1 fruit fly cellular context compared by ENCODE assay signal in the genomic region with DNA sequence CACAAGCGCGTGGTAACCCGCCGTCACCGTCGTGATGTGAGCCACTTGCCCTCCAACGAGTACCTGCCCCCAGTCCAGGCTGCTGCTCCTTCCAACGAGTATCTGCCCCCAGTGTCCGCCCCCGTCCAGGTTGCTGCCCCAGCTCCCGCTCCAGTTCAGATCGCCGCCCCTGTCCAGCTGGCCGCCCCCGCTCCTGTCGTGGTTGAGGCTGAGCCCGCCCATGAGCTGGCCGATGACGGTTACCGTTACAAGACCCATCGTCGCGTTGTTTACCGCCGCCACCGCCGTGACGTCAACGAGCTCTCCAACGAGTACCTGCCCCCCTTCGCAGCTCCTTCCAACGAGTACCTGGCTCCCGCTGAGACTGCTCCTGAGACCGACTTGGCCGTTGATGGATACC.
TF ChIP-seq lines count a peak whose summit lies in the region.

No protein-coding gene starts in this region.

TF ChIP-seq in whole organism, embryonic, 481 proteins besides CTCF, POLR2A, EP300 and RAD21 (continued from another document and continues in another):
- TF ChIP-seq CG11456 (GFP tag; IDR thresholded peaks at IDR 0.05; lab: Robert Waterston, UW), result no peak
- no peak for TF ChIP-seq CG18599 (GFP tag; optimal IDR thresholded peaks at IDR 0.05; lab: Kevin White, UChicago)
- no peak for TF ChIP-seq row (GFP tag; IDR thresholded peaks at IDR 0.05; lab: Robert Waterston, UW)
- no peak for TF ChIP-seq MBD-R2 (GFP tag; IDR thresholded peaks at IDR 0.05; lab: Robert Waterston, UW)
- no peak for TF ChIP-seq dmrt99B (tag; optimal IDR thresholded peaks at IDR 0.05; lab: Kevin White, UChicago)
- TF ChIP-seq Jarid2 (GFP tag; optimal IDR thresholded peaks at IDR 0.05; lab: Kevin White, UChicago), result no peak
- TF ChIP-seq ato (GFP tag; IDR thresholded peaks at IDR 0.05; lab: Robert Waterston, UW; ENCODE audit: partially characterized antibody), result no peak
- TF ChIP-seq CG10959 (GFP tag; IDR thresholded peaks at IDR 0.05; lab: Robert Waterston, UW), result peak; percentile 65
- no peak for TF ChIP-seq ap (GFP tag; IDR thresholded peaks at IDR 0.05; lab: Robert Waterston, UW)
- TF ChIP-seq CG3163 (GFP tag; optimal IDR thresholded peaks at IDR 0.05; lab: Kevin White, UChicago), result no peak
- no peak for TF ChIP-seq Sox100B (GFP tag; optimal IDR thresholded peaks at IDR 0.05; lab: Kevin White, UChicago)
- no peak for TF ChIP-seq aop (GFP tag; IDR thresholded peaks at IDR 0.05; lab: Robert Waterston, UW)
- no peak for TF ChIP-seq HmgD (GFP tag; optimal IDR thresholded peaks at IDR 0.05; lab: Kevin White, UChicago)
- TF ChIP-seq Dek (tag; optimal IDR thresholded peaks at IDR 0.05; lab: Kevin White, UChicago), result no peak
- TF ChIP-seq Optix (GFP tag; IDR thresholded peaks at IDR 0.05; lab: Robert Waterston, UW), result no peak
- no peak for TF ChIP-seq tup (GFP tag; optimal IDR thresholded peaks at IDR 0.05; lab: Kevin White, UChicago)
- peak; percentile 40; the same call in 1 of the 2 replicates for TF ChIP-seq CG6272 (GFP tag; IDR thresholded peaks at IDR 0.05; lab: Robert Waterston, UW)
- TF ChIP-seq D19B (GFP tag; optimal IDR thresholded peaks at IDR 0.05; lab: Kevin White, UChicago), result no peak
- TF ChIP-seq bowl (GFP tag; IDR thresholded peaks at IDR 0.05; lab: Robert Waterston, UW), result no peak; the same call in 1 of the 2 replicates
- peak; percentile 61; the same call in 1 of the 2 replicates for TF ChIP-seq CG11085 (GFP tag; IDR thresholded peaks at IDR 0.05; lab: Robert Waterston, UW)
- no peak for TF ChIP-seq CG6791 (GFP tag; IDR thresholded peaks at IDR 0.05; lab: Robert Waterston, UW; ENCODE audit: partially characterized antibody)
- TF ChIP-seq Aef1 (GFP tag; IDR thresholded peaks at IDR 0.05; lab: Robert Waterston, UW), result 0 out of 3 replicates have a peak, but pooled peaks have one; percentile 10
- TF ChIP-seq crc (GFP tag; optimal IDR thresholded peaks at IDR 0.05; lab: Kevin White, UChicago), result no peak
- TF ChIP-seq dati (GFP tag; IDR thresholded peaks at IDR 0.05; lab: Robert Waterston, UW), result no peak
- TF ChIP-seq CG9215 (GFP tag; IDR thresholded peaks at IDR 0.05; lab: Robert Waterston, UW), result peak; percentile 12; the same call in 1 of the 2 replicates
- TF ChIP-seq CG1024 (GFP tag; IDR thresholded peaks at IDR 0.05; lab: Robert Waterston, UW), result no peak
- no peak for TF ChIP-seq CG2678 (tag; optimal IDR thresholded peaks at IDR 0.05; lab: Kevin White, UChicago)
- TF ChIP-seq Nf-YA (GFP tag; IDR thresholded peaks at IDR 0.05; lab: Robert Waterston, UW), result no peak
- TF ChIP-seq CG10654 (GFP tag; optimal IDR thresholded peaks at IDR 0.05; lab: Kevin White, UChicago), result no peak
- no peak for TF ChIP-seq Doc3 (GFP tag; IDR thresholded peaks at IDR 0.05; lab: Robert Waterston, UW; ENCODE audit: partially characterized antibody)
- TF ChIP-seq NfI (GFP tag; optimal IDR thresholded peaks at IDR 0.05; lab: Kevin White, UChicago), result no peak
- TF ChIP-seq al (GFP tag; IDR thresholded peaks at IDR 0.05; lab: Robert Waterston, UW), result 0 out of 2 replicates have a peak, but pooled peaks have one; percentile 4
- TF ChIP-seq unc-4 (GFP tag; IDR thresholded peaks at IDR 0.05; lab: Robert Waterston, UW; ENCODE audit: partially characterized antibody), result no peak
- peak; percentile 5; the same call in 1 of the 2 replicates for TF ChIP-seq CG14014 (GFP tag; IDR thresholded peaks at IDR 0.05; lab: Robert Waterston, UW)
- no peak for TF ChIP-seq oc (tag; optimal IDR thresholded peaks at IDR 0.05; lab: Kevin White, UChicago)
- no peak for TF ChIP-seq pnt (GFP tag; optimal IDR thresholded peaks at IDR 0.05; lab: Kevin White, UChicago)
- no peak for TF ChIP-seq CG6689 (GFP tag; IDR thresholded peaks at IDR 0.05; lab: Robert Waterston, UW)
- TF ChIP-seq CG11696 (GFP tag; IDR thresholded peaks at IDR 0.05; lab: Robert Waterston, UW), result no peak
- TF ChIP-seq CG13894 (tag; optimal IDR thresholded peaks at IDR 0.05; lab: Kevin White, UChicago), result no peak
- no peak for TF ChIP-seq Sin3A (optimal IDR thresholded peaks at IDR 0.05; lab: Kevin White, UChicago)
- TF ChIP-seq CG16815 (GFP tag; optimal IDR thresholded peaks at IDR 0.05; lab: Kevin White, UChicago), result no peak
- TF ChIP-seq pita (GFP tag; optimal IDR thresholded peaks at IDR 0.05; lab: Kevin White, UChicago), result no peak
- no peak for TF ChIP-seq CG15011 (GFP tag; optimal IDR thresholded peaks at IDR 0.05; lab: Kevin White, UChicago)
- 0 out of 2 replicates have a peak, but pooled peaks have one; percentile 12 for TF ChIP-seq Ptx1 (GFP tag; IDR thresholded peaks at IDR 0.05; lab: Robert Waterston, UW)
- TF ChIP-seq sob (GFP tag; IDR thresholded peaks at IDR 0.05; lab: Robert Waterston, UW), result 0 out of 2 replicates have a peak, but pooled peaks have one; percentile 9
- no peak for TF ChIP-seq CG11560 (tag; IDR thresholded peaks at IDR 0.05; lab: Robert Waterston, UW)
- TF ChIP-seq her (GFP tag; optimal IDR thresholded peaks at IDR 0.05; lab: Kevin White, UChicago), result no peak
- no peak for TF ChIP-seq CG2116 (GFP tag; optimal IDR thresholded peaks at IDR 0.05; lab: Kevin White, UChicago)
- TF ChIP-seq run (tag; optimal IDR thresholded peaks at IDR 0.05; lab: Kevin White, UChicago), result no peak
- no peak for TF ChIP-seq CG4328 (GFP tag; optimal IDR thresholded peaks at IDR 0.05; lab: Kevin White, UChicago)
- TF ChIP-seq Hmx (GFP tag; optimal IDR thresholded peaks at IDR 0.05; lab: Kevin White, UChicago), result no peak
- no peak for TF ChIP-seq inv (GFP tag; IDR thresholded peaks at IDR 0.05; lab: Robert Waterston, UW; ENCODE audit: partially characterized antibody)
- TF ChIP-seq CG12236 (GFP tag; optimal IDR thresholded peaks at IDR 0.05; lab: Kevin White, UChicago), result no peak
- no peak for TF ChIP-seq luna (GFP tag; optimal IDR thresholded peaks at IDR 0.05; lab: Kevin White, UChicago)
- 0 out of 2 replicates have a peak, but pooled peaks have one; percentile 5 for TF ChIP-seq CG14441 (GFP tag; IDR thresholded peaks at IDR 0.05; lab: Robert Waterston, UW)
- no peak for TF ChIP-seq CG8359 (GFP tag; optimal IDR thresholded peaks at IDR 0.05; lab: Kevin White, UChicago; ENCODE audit: borderline replicate concordance)
- no peak for TF ChIP-seq CG13287 (GFP tag; IDR thresholded peaks at IDR 0.05; lab: Robert Waterston, UW; ENCODE audit: partially characterized antibody)
- peak; percentile 23; the same call in 1 of the 2 replicates for TF ChIP-seq sisA (GFP tag; IDR thresholded peaks at IDR 0.05; lab: Robert Waterston, UW)
- no peak for TF ChIP-seq CG17612 (GFP tag; IDR thresholded peaks at IDR 0.05; lab: Robert Waterston, UW)
- no peak for TF ChIP-seq CG9817 (tag; optimal IDR thresholded peaks at IDR 0.05; lab: Kevin White, UChicago)
- TF ChIP-seq mld (GFP tag; IDR thresholded peaks at IDR 0.05; lab: Robert Waterston, UW; ENCODE audit: partially characterized antibody), result 0 out of 3 replicates have a peak, but pooled peaks have one; percentile 36
- TF ChIP-seq CG12219 (GFP tag; optimal IDR thresholded peaks at IDR 0.05; lab: Kevin White, UChicago), result no peak
- TF ChIP-seq tio (GFP tag; optimal IDR thresholded peaks at IDR 0.05; lab: Kevin White, UChicago), result no peak
- peak; percentile 50; the same call in 1 of the 2 replicates for TF ChIP-seq CG9932 (GFP tag; IDR thresholded peaks at IDR 0.05; lab: Robert Waterston, UW)
- TF ChIP-seq Xrp1 (GFP tag; IDR thresholded peaks at IDR 0.05; lab: Robert Waterston, UW), result no peak
- no peak for TF ChIP-seq CG7987 (GFP tag; optimal IDR thresholded peaks at IDR 0.05; lab: Kevin White, UChicago)
- no peak for TF ChIP-seq bab2 (GFP tag; optimal IDR thresholded peaks at IDR 0.05; lab: Kevin White, UChicago)
- TF ChIP-seq CG2889 (GFP tag; IDR thresholded peaks at IDR 0.05; lab: Robert Waterston, UW), result no peak
- no peak for TF ChIP-seq Elba2 (GFP tag; optimal IDR thresholded peaks at IDR 0.05; lab: Kevin White, UChicago)
- no peak for TF ChIP-seq gem (tag; optimal IDR thresholded peaks at IDR 0.05; lab: Kevin White, UChicago)
- no peak for TF ChIP-seq D (optimal IDR thresholded peaks at IDR 0.05; lab: Kevin White, UChicago)
- no peak for TF ChIP-seq D (GFP tag; optimal IDR thresholded peaks at IDR 0.05; lab: Kevin White, UChicago)
- no peak for TF ChIP-seq CG6683 (GFP tag; optimal IDR thresholded peaks at IDR 0.05; lab: Kevin White, UChicago)
- peak; percentile 24; the same call in 1 of the 2 replicates for TF ChIP-seq ssp (GFP tag; IDR thresholded peaks at IDR 0.05; lab: Robert Waterston, UW)
- no peak for TF ChIP-seq CG31441 (GFP tag; IDR thresholded peaks at IDR 0.05; lab: Robert Waterston, UW)
- no peak for TF ChIP-seq CG8089 (GFP tag; optimal IDR thresholded peaks at IDR 0.05; lab: Kevin White, UChicago)
- no peak for TF ChIP-seq CG12391 (tag; optimal IDR thresholded peaks at IDR 0.05; lab: Kevin White, UChicago)
- peak; percentile 30; the same call in 1 of the 2 replicates for TF ChIP-seq rib (GFP tag; IDR thresholded peaks at IDR 0.05; lab: Robert Waterston, UW)
- TF ChIP-seq CG10543 (GFP tag; optimal IDR thresholded peaks at IDR 0.05; lab: Kevin White, UChicago), result no peak
- TF ChIP-seq CG17568 (GFP tag; optimal IDR thresholded peaks at IDR 0.05; lab: Kevin White, UChicago), result no peak
- no peak for TF ChIP-seq CG8281 (tag; optimal IDR thresholded peaks at IDR 0.05; lab: Kevin White, UChicago)
- TF ChIP-seq ci (GFP tag; IDR thresholded peaks at IDR 0.05; lab: Robert Waterston, UW), result no peak
- no peak for TF ChIP-seq crp (GFP tag; optimal IDR thresholded peaks at IDR 0.05; lab: Kevin White, UChicago)
- no peak for TF ChIP-seq BEAF-32 (GFP tag; optimal IDR thresholded peaks at IDR 0.05; lab: Kevin White, UChicago)
- TF ChIP-seq CG18619 (GFP tag; optimal IDR thresholded peaks at IDR 0.05; lab: Kevin White, UChicago), result no peak
- no peak for TF ChIP-seq CG10321 (GFP tag; IDR thresholded peaks at IDR 0.05; lab: Robert Waterston, UW)
- TF ChIP-seq E2f2 (GFP tag; IDR thresholded peaks at IDR 0.05; lab: Robert Waterston, UW), result no peak
- TF ChIP-seq CG15479 (GFP tag; optimal IDR thresholded peaks at IDR 0.05; lab: Kevin White, UChicago), result no peak
- TF ChIP-seq CG3995 (GFP tag; optimal IDR thresholded peaks at IDR 0.05; lab: Kevin White, UChicago), result no peak
- no peak for TF ChIP-seq ewg (GFP tag; optimal IDR thresholded peaks at IDR 0.05; lab: Kevin White, UChicago)
- TF ChIP-seq CG5180 (GFP tag; optimal IDR thresholded peaks at IDR 0.05; lab: Kevin White, UChicago), result no peak
- no peak for TF ChIP-seq sens-2 (GFP tag; IDR thresholded peaks at IDR 0.05; lab: Robert Waterston, UW)
- TF ChIP-seq Awh (GFP tag; IDR thresholded peaks at IDR 0.05; lab: Robert Waterston, UW), result no peak
- TF ChIP-seq Side (GFP tag; optimal IDR thresholded peaks at IDR 0.05; lab: Kevin White, UChicago), result no peak
- TF ChIP-seq NFAT (GFP tag; IDR thresholded peaks at IDR 0.05; lab: Robert Waterston, UW), result no peak
- no peak for TF ChIP-seq sna (GFP tag; IDR thresholded peaks at IDR 0.05; lab: Robert Waterston, UW; ENCODE audit: partially characterized antibody)
- TF ChIP-seq Neu2 (GFP tag; optimal IDR thresholded peaks at IDR 0.05; lab: Kevin White, UChicago; ENCODE audit: borderline replicate concordance), result no peak
- TF ChIP-seq CG7963 (GFP tag; IDR thresholded peaks at IDR 0.05; lab: Robert Waterston, UW; ENCODE audit: partially characterized antibody), result 0 out of 3 replicates have a peak, but pooled peaks have one; percentile 29
- no peak for TF ChIP-seq vvl (GFP tag; IDR thresholded peaks at IDR 0.05; lab: Robert Waterston, UW)
- TF ChIP-seq CG2129 (GFP tag; IDR thresholded peaks at IDR 0.05; lab: Robert Waterston, UW; ENCODE audit: partially characterized antibody), result no peak
- no peak for TF ChIP-seq tin (GFP tag; optimal IDR thresholded peaks at IDR 0.05; lab: Kevin White, UChicago)
- no peak for TF ChIP-seq sr (GFP tag; IDR thresholded peaks at IDR 0.05; lab: Robert Waterston, UW)
- TF ChIP-seq CG11247 (GFP tag; IDR thresholded peaks at IDR 0.05; lab: Robert Waterston, UW), result no peak
- no peak for TF ChIP-seq CG14860 (GFP tag; IDR thresholded peaks at IDR 0.05; lab: Robert Waterston, UW; ENCODE audit: partially characterized antibody)
- TF ChIP-seq dimm (GFP tag; IDR thresholded peaks at IDR 0.05; lab: Robert Waterston, UW), result 0 out of 2 replicates have a peak, but pooled peaks have one; percentile 8
- no peak for TF ChIP-seq CG17186 (GFP tag; optimal IDR thresholded peaks at IDR 0.05; lab: Kevin White, UChicago)
- no peak for TF ChIP-seq CG8924 (tag; optimal IDR thresholded peaks at IDR 0.05; lab: Kevin White, UChicago)
- TF ChIP-seq Gsc (GFP tag; IDR thresholded peaks at IDR 0.05; lab: Robert Waterston, UW), result no peak; the same call in 1 of the 2 replicates
- TF ChIP-seq CG3281 (GFP tag; optimal IDR thresholded peaks at IDR 0.05; lab: Kevin White, UChicago), result no peak
- no peak for TF ChIP-seq Dbx (GFP tag; IDR thresholded peaks at IDR 0.05; lab: Robert Waterston, UW)
- no peak for TF ChIP-seq Dip2 (GFP tag; IDR thresholded peaks at IDR 0.05; lab: Robert Waterston, UW)
- TF ChIP-seq CG12769 (tag; optimal IDR thresholded peaks at IDR 0.05; lab: Kevin White, UChicago), result peak; percentile 20
- TF ChIP-seq Dp (GFP tag; optimal IDR thresholded peaks at IDR 0.05; lab: Kevin White, UChicago), result no peak
- TF ChIP-seq chif (GFP tag; optimal IDR thresholded peaks at IDR 0.05; lab: Kevin White, UChicago), result no peak
- no peak for TF ChIP-seq CG1832 (GFP tag; optimal IDR thresholded peaks at IDR 0.05; lab: Kevin White, UChicago)
- no peak for TF ChIP-seq CG43689 (GFP tag; IDR thresholded peaks at IDR 0.05; lab: Robert Waterston, UW)
- TF ChIP-seq Adf1 (GFP tag; IDR thresholded peaks at IDR 0.05; lab: Robert Waterston, UW), result no peak
- no peak for TF ChIP-seq CG7928 (GFP tag; optimal IDR thresholded peaks at IDR 0.05; lab: Kevin White, UChicago)
- no peak for TF ChIP-seq Fer3 (tag; optimal IDR thresholded peaks at IDR 0.05; lab: Kevin White, UChicago)
- no peak for TF ChIP-seq Lhr (GFP tag; optimal IDR thresholded peaks at IDR 0.05; lab: Kevin White, UChicago)
- TF ChIP-seq ase (GFP tag; IDR thresholded peaks at IDR 0.05; lab: Robert Waterston, UW), result 0 out of 3 replicates have a peak, but pooled peaks have one; percentile 4
- TF ChIP-seq cas (GFP tag; IDR thresholded peaks at IDR 0.05; lab: Robert Waterston, UW), result 0 out of 2 replicates have a peak, but pooled peaks have one; percentile 29
- no peak for TF ChIP-seq MTF-1 (GFP tag; optimal IDR thresholded peaks at IDR 0.05; lab: Kevin White, UChicago; ENCODE audit: borderline replicate concordance)
- TF ChIP-seq CG10979 (tag; optimal IDR thresholded peaks at IDR 0.05; lab: Kevin White, UChicago), result no peak
- TF ChIP-seq ems (GFP tag; optimal IDR thresholded peaks at IDR 0.05; lab: Kevin White, UChicago), result no peak
- no peak for TF ChIP-seq grn (GFP tag; optimal IDR thresholded peaks at IDR 0.05; lab: Kevin White, UChicago)
- TF ChIP-seq mirr (GFP tag; optimal IDR thresholded peaks at IDR 0.05; lab: Kevin White, UChicago), result no peak
